Fruit fly (Drosophila melanogaster): ENCODE measurements around the gene C1GalTA.

C1GalTA gene

dm6 chr2L:8943110-8943509, 7.9 kb downstream of the C1GalTA start, which contains the start of gene CG9515 (continued):
- TF ChIP-seq luna (GFP tag; optimal IDR thresholded peaks at IDR 0.05) (no peak), dysf (GFP tag; IDR thresholded peaks at IDR 0.05) (no peak), CG5180 (GFP tag; optimal IDR thresholded peaks at IDR 0.05) (no peak), en (GFP tag; optimal IDR thresholded peaks at IDR 0.05) (no peak), nerfin-1 (tag; optimal IDR thresholded peaks at IDR 0.05) (no peak), pb (GFP tag; optimal IDR thresholded peaks at IDR 0.05) (no peak), insv (GFP tag; optimal IDR thresholded peaks at IDR 0.05) (peak in 1 of 2 experiments; percentile 21), CG12155 (GFP tag; optimal IDR thresholded peaks at IDR 0.05) (no peak), knrl (GFP tag; IDR thresholded peaks at IDR 0.05; ENCODE audit: partially characterized antibody) (peak; percentile 65), CG13296 (GFP tag; optimal IDR thresholded peaks at IDR 0.05) (no peak), zf30C (GFP tag; optimal IDR thresholded peaks at IDR 0.05) (peak; percentile 94), CG13287 (GFP tag; IDR thresholded peaks at IDR 0.05; ENCODE audit: partially characterized antibody) (peak; percentile 92), Ada2b (GFP tag; IDR thresholded peaks at IDR 0.05) (no peak), H15 (GFP tag; IDR thresholded peaks at IDR 0.05) (no peak), CG9437 (GFP tag; optimal IDR thresholded peaks at IDR 0.05) (peak; percentile 74), CG7372 (GFP tag; IDR thresholded peaks at IDR 0.05) (no peak), Atf6 (GFP tag; IDR thresholded peaks at IDR 0.05) (no peak), CrebB (tag; optimal IDR thresholded peaks at IDR 0.05) (no peak), wdn (GFP tag; IDR thresholded peaks at IDR 0.05) (no peak), fd3F (GFP tag; optimal IDR thresholded peaks at IDR 0.05) (no peak), CG17612 (GFP tag; IDR thresholded peaks at IDR 0.05) (no peak), tio (GFP tag; optimal IDR thresholded peaks at IDR 0.05) (no peak), gt (GFP tag; IDR thresholded peaks at IDR 0.05) (no peak), CG1603 (tag; optimal IDR thresholded peaks at IDR 0.05) (peak; percentile 71), HLH54F (GFP tag; optimal IDR thresholded peaks at IDR 0.05) (no peak)

dm6 chr2L:8941736-8942337, 9.2 kb downstream of the C1GalTA start, which contains the start of gene Argl:
Gene Argl, minus strand, starts transcription at chr2L:8942105.
- TF ChIP-seq Hand (GFP tag; optimal IDR thresholded peaks at IDR 0.05) (peak; percentile 19), gem (tag; optimal IDR thresholded peaks at IDR 0.05) (peak; percentile 9), CG3281 (GFP tag; optimal IDR thresholded peaks at IDR 0.05) (peak; percentile 21), amos (GFP tag; IDR thresholded peaks at IDR 0.05; ENCODE audit: partially characterized antibody) (no peak), CG11504 (tag; optimal IDR thresholded peaks at IDR 0.05) (peak; percentile 5), CG10543 (GFP tag; optimal IDR thresholded peaks at IDR 0.05) (peak; percentile 24), CG2678 (tag; optimal IDR thresholded peaks at IDR 0.05) (peak; percentile 14), CG8359 (GFP tag; optimal IDR thresholded peaks at IDR 0.05; ENCODE audit: borderline replicate concordance) (no peak), scrt (GFP tag; optimal IDR thresholded peaks at IDR 0.05) (no peak), sens (GFP tag) (peak; percentile 33), CG15269 (tag; optimal IDR thresholded peaks at IDR 0.05) (peak; percentile 17), Med (GFP tag) (peak; percentile 49), lab (GFP tag; optimal IDR thresholded peaks at IDR 0.05) (peak; percentile 19), HLH3B (GFP tag; IDR thresholded peaks at IDR 0.05) (no peak), pho (GFP tag; optimal IDR thresholded peaks at IDR 0.05) (no peak), grn (GFP tag; optimal IDR thresholded peaks at IDR 0.05) (peak; percentile 42), Pdp1 (GFP tag; optimal IDR thresholded peaks at IDR 0.05) (peak in 1 of 2 experiments; percentile 50), CG7786 (GFP tag; optimal IDR thresholded peaks at IDR 0.05) (no peak), grau (tag; optimal IDR thresholded peaks at IDR 0.05) (peak; percentile 27), CG10366 (GFP tag; IDR thresholded peaks at IDR 0.05) (no peak), exex (tag; optimal IDR thresholded peaks at IDR 0.05) (peak; percentile 73), sug (tag; optimal IDR thresholded peaks at IDR 0.05) (peak; percentile 54), row (GFP tag; IDR thresholded peaks at IDR 0.05) (peak; percentile 31; the same call in 1 of the 3 replicates), CG13296 (GFP tag; optimal IDR thresholded peaks at IDR 0.05) (peak; percentile 32), CG34376 (GFP tag; optimal IDR thresholded peaks at IDR 0.05) (peak; percentile 74), CG18599 (GFP tag; optimal IDR thresholded peaks at IDR 0.05) (peak; percentile 26)

All from whole organism, embryonic.